ENCODE assay signal across 3 worm cellular contexts in genomic region chrV:3980228-3980933, ce11.
TF ChIP-seq lines count a peak whose summit lies in the region.

No protein-coding gene starts in this region.

TF ChIP-seq in whole organism, L2 larva, 48 proteins besides CTCF, POLR2A, EP300 and RAD21:
- TF ChIP-seq ceh-16 (tag; optimal IDR thresholded peaks at IDR 0.05; lab: Kevin White, UChicago) (no peak), mdl-1 (tag; optimal IDR thresholded peaks at IDR 0.05; lab: Kevin White, UChicago) (no peak), nhr-21 (tag; optimal IDR thresholded peaks at IDR 0.05; lab: Kevin White, UChicago) (peak; percentile 68), sma-3 (GFP tag; optimal IDR thresholded peaks at IDR 0.05; lab: Kevin White, UChicago) (peak; percentile 21), sma-9 (GFP tag; optimal IDR thresholded peaks at IDR 0.05; lab: Kevin White, UChicago) (peak; percentile 33), sma-9 (tag; optimal IDR thresholded peaks at IDR 0.05; lab: Kevin White, UChicago) (no peak), ama-1 (optimal IDR thresholded peaks at IDR 0.05; lab: Kevin White, UChicago) (peak; percentile 23)

TF ChIP-seq in whole organism, L3 larva, 47 proteins besides CTCF, POLR2A, EP300 and RAD21:
- TF ChIP-seq nhr-23 (tag; optimal IDR thresholded peaks at IDR 0.05; lab: Kevin White, UChicago) = peak; percentile 75
- TF ChIP-seq lsy-12 (tag; optimal IDR thresholded peaks at IDR 0.05; lab: Kevin White, UChicago) = no peak
- TF ChIP-seq nhr-25 (tag; optimal IDR thresholded peaks at IDR 0.05; lab: Kevin White, UChicago) = peak; percentile 51
- TF ChIP-seq nhr-77 (tag; optimal IDR thresholded peaks at IDR 0.05; lab: Kevin White, UChicago) = no peak

TF ChIP-seq in whole organism, L4 larva, 104 proteins besides CTCF, POLR2A, EP300 and RAD21:
- TF ChIP-seq dve-1 (tag; optimal IDR thresholded peaks at IDR 0.05; lab: Kevin White, UChicago; ENCODE audit: insufficient read depth) = no peak
- peak; percentile 98 for TF ChIP-seq aha-1 (tag; lab: Kevin White, UChicago)
- TF ChIP-seq set-16 (GFP tag; IDR thresholded peaks at IDR 0.05; lab: Robert Waterston, UW) = no peak
- TF ChIP-seq zfp-2 (tag; optimal IDR thresholded peaks at IDR 0.05; lab: Kevin White, UChicago) = no peak
- peak in 1 of 2 experiments; percentile 84 for TF ChIP-seq unc-62 (GFP tag; optimal IDR thresholded peaks at IDR 0.05 in 1 of 2; lab: Kevin White, UChicago)
- TF ChIP-seq unc-62 (tag; optimal IDR thresholded peaks at IDR 0.05; lab: Kevin White, UChicago) = no peak

Comparison
In these comparisons a context has a peak if more than half of its experiments do, and no peak if none do; other contexts are left out.
1. Of the 23 proteins assayed by ChIP-seq in both whole organism, L4 larva and whole organism, L2 larva: peak only in whole organism, L4 larva: none; only in whole organism, L2 larva: ama-1; in both: none; in neither: 21; mixed calls (peak in some experiments, not most) for 1.